Worm (Caenorhabditis elegans) whole organism, midembryonic: Measurements from ENCODE around the gene unc-45.

Experiments
- T22C8.4 ChIP-seq: fragments of 200-800 bp; sonication (Bioruptor generic); IDR thresholded peaks from 2 replicates; pipeline ENCODE4 v1.3.6; 2022; ENCODE audit warnings: missing genetic modification characterization, missing compliant biosample characterization
- cog-1 ChIP-seq: sonication (generic microtip); optimal IDR thresholded peaks from 2 replicates; lab custom pipeline; 2016; ENCODE audit warnings: missing genetic modification characterization, missing compliant biosample characterization
- flt-1 ChIP-seq: fragments of 200-800 bp; sonication (Bioruptor generic); IDR thresholded peaks from 2 replicates; pipeline ENCODE4 v1.3.6; 2022; ENCODE audit warnings: missing genetic modification characterization, missing compliant biosample characterization
- klf-2 ChIP-seq: fragments of 200-800 bp; sonication (Bioruptor generic); conservative IDR thresholded peaks from 2 replicates; pipeline ENCODE4 v1.3.6; 2022; ENCODE audit warnings: missing genetic modification reagents, missing genetic modification characterization, missing compliant biosample characterization
- med-1 ChIP-seq: sonication (generic microtip); optimal IDR thresholded peaks from 2 replicates; lab custom pipeline; 2017; ENCODE audit warnings: missing genetic modification characterization, mild to moderate bottlenecking, missing compliant biosample characterization, antibody characterized with exemption, missing genetic modification reagents; ENCODE audit not compliant: insufficient read depth
- ref-1 ChIP-seq: fragments of 200-800 bp; sonication (Bioruptor generic); conservative IDR thresholded peaks from 2 replicates; pipeline ENCODE4 v1.3.6; 2022; ENCODE audit warnings: missing genetic modification reagents, missing genetic modification characterization, missing compliant biosample characterization
- tab-1 ChIP-seq: fragments of 200-800 bp; sonication (Bioruptor generic); IDR thresholded peaks from 2 replicates; pipeline ENCODE4 v1.3.6; 2022; ENCODE audit warnings: missing genetic modification characterization, missing compliant biosample characterization
- ztf-23 ChIP-seq: fragments of 200-800 bp; sonication (Bioruptor generic); IDR thresholded peaks from 2 replicates; pipeline ENCODE4 v1.3.6; 2022; ENCODE audit warnings: missing genetic modification reagents, missing genetic modification characterization, missing compliant biosample characterization
- ztf-29 ChIP-seq: fragments of 200-800 bp; sonication (Bioruptor generic); IDR thresholded peaks from 2 replicates; pipeline ENCODE4 v1.3.6; 2022; ENCODE audit warnings: missing genetic modification reagents, missing genetic modification characterization, missing compliant biosample characterization

unc-45 gene

DNA sequence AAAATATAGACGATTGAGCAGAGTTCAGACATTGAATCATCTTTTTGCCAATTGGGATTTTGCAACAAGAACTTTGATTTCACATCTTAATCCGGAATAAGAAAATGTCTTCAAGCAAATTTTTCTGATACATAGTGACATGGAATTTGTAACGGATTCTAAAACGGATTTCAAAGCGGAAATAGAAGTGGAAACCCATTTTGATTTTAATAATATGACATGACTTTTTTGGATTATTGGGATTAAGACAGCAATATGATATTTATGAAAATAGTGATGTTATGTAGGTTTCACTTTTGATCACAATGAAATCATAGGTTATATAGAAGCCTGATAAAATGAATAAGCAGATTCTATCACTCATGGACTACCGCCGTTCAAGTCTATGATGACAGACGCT lies 40.8 kb downstream of the unc-45 start:
- no peak for TF ChIP-seq tab-1 (GFP tag; lab: Robert Waterston, UW)
- no peak for TF ChIP-seq klf-2
- TF ChIP-seq med-1 = no peak
- no peak for TF ChIP-seq ztf-23 (GFP tag; lab: Robert Waterston, UW)
- no peak for TF ChIP-seq ztf-29
- TF ChIP-seq cog-1 (tag; lab: Kevin White, UChicago) = no peak
- no peak for TF ChIP-seq ref-1 (GFP tag; lab: Robert Waterston, UW)
- TF ChIP-seq flt-1 (GFP tag; lab: Robert Waterston, UW) = no peak
- no peak for TF ChIP-seq T22C8.4 (GFP tag; lab: Robert Waterston, UW)

DNA sequence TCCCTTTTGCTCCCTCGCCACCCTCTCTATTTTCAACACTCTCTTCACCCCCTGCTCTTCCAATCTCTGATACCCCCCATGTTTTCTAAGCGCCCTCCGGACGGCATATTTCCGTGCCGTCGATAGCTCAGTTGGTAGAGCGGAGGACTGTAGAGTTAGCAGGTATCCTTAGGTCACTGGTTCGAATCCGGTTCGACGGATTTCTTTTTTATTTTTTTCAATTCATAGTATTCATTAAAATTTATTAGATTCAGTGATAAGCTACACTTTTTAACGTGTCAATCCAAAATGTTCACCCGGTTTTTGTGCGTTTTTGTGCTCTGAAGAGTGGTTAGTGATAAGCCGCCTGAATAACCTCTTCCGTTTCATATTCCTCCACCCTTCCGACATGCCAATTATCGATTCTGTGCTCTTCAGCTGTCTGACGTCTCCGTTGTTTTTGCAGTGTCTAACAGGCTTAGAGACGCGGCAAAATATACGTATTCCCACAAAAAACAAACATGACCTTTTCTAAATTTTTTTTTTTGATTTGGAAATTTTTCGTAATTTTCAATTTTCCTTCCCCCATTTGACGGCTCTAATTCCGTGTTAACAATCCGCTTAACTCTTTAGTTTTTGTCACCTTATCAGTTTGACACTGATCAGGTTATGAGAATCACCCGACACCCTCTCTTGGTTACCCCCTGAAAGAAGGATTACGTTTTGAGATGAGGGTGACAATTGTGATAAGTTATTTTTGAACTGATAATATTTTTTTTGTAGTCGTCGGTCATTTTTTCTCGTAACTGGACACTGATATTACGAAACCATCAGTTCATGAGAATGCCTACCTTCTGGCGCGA lies 44.1 kb downstream of the unc-45 start:
- TF ChIP-seq T22C8.4 (GFP tag; lab: Robert Waterston, UW) = peak; percentile 69
- TF ChIP-seq ztf-29 = peak; percentile 60
- peak; percentile 84 for TF ChIP-seq ztf-23 (GFP tag; lab: Robert Waterston, UW)
- peak; percentile 90 for TF ChIP-seq tab-1 (GFP tag; lab: Robert Waterston, UW)
- TF ChIP-seq klf-2 = peak; percentile 60; the same call in 1 of the 2 replicates
- no peak for TF ChIP-seq cog-1 (tag; lab: Kevin White, UChicago)
- peak; percentile 94 for TF ChIP-seq flt-1 (GFP tag; lab: Robert Waterston, UW)
- TF ChIP-seq ref-1 (GFP tag; lab: Robert Waterston, UW) = peak; percentile 77
- peak; percentile 34 for TF ChIP-seq med-1

DNA sequence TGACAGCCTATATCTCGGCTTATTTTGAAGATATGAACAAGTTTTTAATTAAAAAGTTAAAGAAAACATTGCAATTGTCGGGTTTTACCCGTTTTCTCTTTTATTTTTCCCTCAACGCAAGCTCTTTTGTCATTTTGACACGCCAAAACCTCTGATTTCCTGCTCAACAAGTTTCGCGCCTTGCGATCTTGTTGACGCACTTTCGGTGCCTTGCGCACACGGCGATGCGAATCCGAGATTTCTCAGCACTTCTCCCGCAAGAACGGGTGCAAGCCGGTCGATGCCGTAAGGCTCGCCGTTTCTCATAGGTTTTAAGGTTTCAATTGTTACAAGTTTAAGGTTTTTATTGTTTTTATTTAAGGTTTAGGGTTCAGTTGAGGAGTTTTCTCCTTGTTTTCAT lies 45.0 kb downstream of the unc-45 start:
- peak; percentile 50; the same call in 1 of the 2 replicates for TF ChIP-seq ztf-23 (GFP tag; lab: Robert Waterston, UW)

DNA sequence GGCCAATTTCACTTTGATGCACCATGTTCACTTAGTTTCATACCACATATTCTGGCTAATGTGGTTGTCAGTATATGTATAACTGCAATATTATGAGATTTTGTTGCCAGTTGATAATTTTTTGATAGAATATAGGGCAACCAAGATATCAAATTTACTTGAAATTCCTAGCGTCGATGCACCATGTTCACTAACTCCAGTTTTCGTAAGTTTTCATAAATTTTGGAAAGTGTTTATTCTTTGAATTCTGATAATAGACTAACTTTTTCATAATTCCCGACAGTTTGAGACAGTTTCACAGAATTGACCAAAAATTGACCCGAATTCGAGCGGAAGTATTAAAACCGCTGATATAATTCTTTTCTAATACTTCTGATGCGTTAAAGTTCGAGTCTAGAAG lies 45.7 kb downstream of the unc-45 start:
- TF ChIP-seq tab-1 (GFP tag; lab: Robert Waterston, UW) (no peak), cog-1 (tag; lab: Kevin White, UChicago) (no peak), flt-1 (GFP tag; lab: Robert Waterston, UW) (no peak), med-1 (no peak), klf-2 (no peak), ref-1 (GFP tag; lab: Robert Waterston, UW) (no peak), ztf-23 (GFP tag; lab: Robert Waterston, UW) (no peak), ztf-29 (no peak), T22C8.4 (GFP tag; lab: Robert Waterston, UW) (no peak)

DNA sequence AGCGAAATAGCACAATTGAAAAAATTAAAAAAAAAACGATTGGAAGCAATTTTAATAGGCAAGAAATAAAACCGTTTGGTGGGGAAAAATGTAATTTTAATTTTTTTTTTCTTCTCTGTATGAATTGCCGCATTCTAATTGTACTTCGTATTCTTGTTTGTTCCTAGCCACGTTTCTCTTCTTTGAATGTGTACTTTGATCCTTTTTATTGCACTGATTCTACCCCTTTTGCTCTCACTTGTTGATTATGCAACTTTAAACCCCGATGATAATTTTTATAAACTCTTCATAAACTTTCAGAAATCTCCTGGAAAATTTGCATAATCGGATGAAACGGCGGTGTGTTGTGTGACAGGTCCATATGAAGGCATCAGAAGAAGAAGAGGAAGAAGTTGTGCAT lies 50.4 kb downstream of the unc-45 start, which contains the start of gene T22F7.1:
T22F7.1 (plus strand) TSS at position 301 of the 400 bp plus-strand sequence.
- TF ChIP-seq cog-1 (tag; lab: Kevin White, UChicago) (no peak), klf-2 (no peak), flt-1 (GFP tag; lab: Robert Waterston, UW) (no peak), tab-1 (GFP tag; lab: Robert Waterston, UW) (no peak), med-1 (no peak), ref-1 (GFP tag; lab: Robert Waterston, UW) (no peak), ztf-29 (no peak), ztf-23 (GFP tag; lab: Robert Waterston, UW) (no peak), T22C8.4 (GFP tag; lab: Robert Waterston, UW) (no peak)

DNA sequence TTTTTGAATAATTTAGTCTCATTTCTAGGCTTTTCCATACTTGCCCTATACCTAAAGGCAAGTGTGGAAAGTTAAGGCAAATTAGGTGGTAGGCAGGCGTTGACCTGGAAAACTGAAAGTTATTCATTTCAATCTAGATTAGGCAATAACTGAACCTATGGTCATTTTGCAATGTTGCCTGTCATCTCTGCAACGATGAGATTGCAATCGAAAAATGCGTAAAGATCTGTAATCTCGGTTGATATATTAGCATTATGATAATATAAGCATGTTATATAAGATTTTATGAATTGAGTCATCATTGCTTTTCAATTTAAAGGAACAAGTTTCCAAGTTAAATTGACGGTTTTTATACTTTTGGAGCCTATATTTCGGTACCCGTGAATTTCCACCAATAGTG lies 56.4 kb downstream of the unc-45 start:
- TF ChIP-seq T22C8.4 (GFP tag; lab: Robert Waterston, UW) = no peak
- TF ChIP-seq flt-1 (GFP tag; lab: Robert Waterston, UW) = no peak

DNA sequence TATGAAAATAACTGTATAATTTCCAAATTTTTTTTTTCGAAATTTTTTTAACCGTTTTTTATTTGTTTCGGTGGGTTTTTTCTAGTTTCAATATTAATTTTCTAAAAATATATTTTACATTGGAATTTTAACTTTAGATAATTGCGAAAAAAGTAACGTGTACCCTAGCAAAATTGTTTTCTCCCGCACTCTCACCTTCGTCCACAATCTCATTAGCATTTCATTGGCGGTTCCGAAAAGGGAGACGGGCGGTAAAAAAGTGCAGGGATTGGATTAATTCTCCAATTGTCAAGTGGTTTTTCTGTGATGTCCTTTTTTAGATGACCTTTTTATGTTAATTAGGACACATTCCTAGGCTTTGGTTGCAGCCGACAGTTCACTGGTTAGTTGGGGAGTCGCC lies 57.9 kb downstream of the unc-45 start:
- TF ChIP-seq cog-1 (tag; lab: Kevin White, UChicago) = no peak
- no peak for TF ChIP-seq med-1
- TF ChIP-seq klf-2 = no peak
- TF ChIP-seq T22C8.4 (GFP tag; lab: Robert Waterston, UW) = no peak
- TF ChIP-seq tab-1 (GFP tag; lab: Robert Waterston, UW) = no peak
- no peak for TF ChIP-seq ztf-29
- TF ChIP-seq ztf-23 (GFP tag; lab: Robert Waterston, UW) = no peak
- TF ChIP-seq ref-1 (GFP tag; lab: Robert Waterston, UW) = no peak
- TF ChIP-seq flt-1 (GFP tag; lab: Robert Waterston, UW) = no peak
